Fruit fly (Drosophila melanogaster): ENCODE results near the gene NO66.

The NO66 gene

dm6 chrX:4366196-4366595 lies 47.0 kb downstream of the NO66 start, which contains the start of gene CG3626 (continued):
- no peak for TF ChIP-seq pros (GFP tag; optimal IDR thresholded peaks at IDR 0.05)
- no peak for TF ChIP-seq CG8944 (GFP tag; optimal IDR thresholded peaks at IDR 0.05)
- no peak for TF ChIP-seq CG14014 (GFP tag; IDR thresholded peaks at IDR 0.05)
- no peak for TF ChIP-seq CG12942 (GFP tag; optimal IDR thresholded peaks at IDR 0.05)
- TF ChIP-seq CG30020 (tag; optimal IDR thresholded peaks at IDR 0.05): no peak
- no peak for TF ChIP-seq CG18476 (GFP tag; optimal IDR thresholded peaks at IDR 0.05)
- TF ChIP-seq CG5180 (GFP tag; optimal IDR thresholded peaks at IDR 0.05): no peak
- peak; percentile 84; the same call in 1 of the 2 replicates for TF ChIP-seq inv (GFP tag; IDR thresholded peaks at IDR 0.05; ENCODE audit: partially characterized antibody)
- no peak for TF ChIP-seq ind (GFP tag; optimal IDR thresholded peaks at IDR 0.05)
- TF ChIP-seq CG10565 (GFP tag; optimal IDR thresholded peaks at IDR 0.05): no peak
- TF ChIP-seq fd3F (GFP tag; optimal IDR thresholded peaks at IDR 0.05): no peak
- TF ChIP-seq CG2889 (GFP tag; IDR thresholded peaks at IDR 0.05): no peak
- no peak for TF ChIP-seq sd (tag; optimal IDR thresholded peaks at IDR 0.05)
- no peak for TF ChIP-seq CG9609 (GFP tag; optimal IDR thresholded peaks at IDR 0.05)
- TF ChIP-seq CG14050 (GFP tag; IDR thresholded peaks at IDR 0.05): no peak
- TF ChIP-seq Optix (GFP tag; IDR thresholded peaks at IDR 0.05): no peak
- TF ChIP-seq CG34224 (GFP tag; IDR thresholded peaks at IDR 0.05; ENCODE audit: partially characterized antibody): peak; percentile 77
- no peak for TF ChIP-seq Stat92E (GFP tag; optimal IDR thresholded peaks at IDR 0.05)
- TF ChIP-seq CG2875 (GFP tag; optimal IDR thresholded peaks at IDR 0.05): no peak
- TF ChIP-seq ac (GFP tag; optimal IDR thresholded peaks at IDR 0.05): no peak
- peak; percentile 85 for TF ChIP-seq Nf-YC (tag; optimal IDR thresholded peaks at IDR 0.05)
- TF ChIP-seq fu2 (GFP tag; optimal IDR thresholded peaks at IDR 0.05): no peak
- TF ChIP-seq CG10959 (GFP tag; IDR thresholded peaks at IDR 0.05): no peak
- TF ChIP-seq sug (tag; optimal IDR thresholded peaks at IDR 0.05): no peak
- TF ChIP-seq her (GFP tag; optimal IDR thresholded peaks at IDR 0.05): peak; percentile 13
- TF ChIP-seq phol (tag; optimal IDR thresholded peaks at IDR 0.05): peak; percentile 49
- no peak for TF ChIP-seq CG32772 (GFP tag; IDR thresholded peaks at IDR 0.05)
- no peak for TF ChIP-seq cg (GFP tag; optimal IDR thresholded peaks at IDR 0.05)
- no peak for TF ChIP-seq Deaf1 (tag; optimal IDR thresholded peaks at IDR 0.05)
- no peak for TF ChIP-seq NfI (GFP tag; optimal IDR thresholded peaks at IDR 0.05)
- TF ChIP-seq Antp (GFP tag; optimal IDR thresholded peaks at IDR 0.05): no peak
- peak; percentile 41 for TF ChIP-seq CG13624 (GFP tag; optimal IDR thresholded peaks at IDR 0.05)
- TF ChIP-seq nmo (GFP tag; optimal IDR thresholded peaks at IDR 0.05): peak; percentile 14
- TF ChIP-seq zen (tag; optimal IDR thresholded peaks at IDR 0.05): peak; percentile 37
- no peak for TF ChIP-seq pan (optimal IDR thresholded peaks at IDR 0.05)
- TF ChIP-seq pan (GFP tag; optimal IDR thresholded peaks at IDR 0.05 in 1 of 2, IDR thresholded peaks at IDR 0.05 in 1 of 2): no peak
- TF ChIP-seq Hsf (GFP tag; optimal IDR thresholded peaks at IDR 0.05): peak; percentile 0
- no peak for TF ChIP-seq ro (GFP tag; IDR thresholded peaks at IDR 0.05)
- no peak for TF ChIP-seq Max (GFP tag; optimal IDR thresholded peaks at IDR 0.05)
- TF ChIP-seq cas (GFP tag; IDR thresholded peaks at IDR 0.05): no peak
- peak; percentile 35 for TF ChIP-seq B-H2 (GFP tag; optimal IDR thresholded peaks at IDR 0.05)
- peak; percentile 80 for TF ChIP-seq sna (GFP tag; IDR thresholded peaks at IDR 0.05; ENCODE audit: partially characterized antibody)
- TF ChIP-seq knrl (GFP tag; IDR thresholded peaks at IDR 0.05; ENCODE audit: partially characterized antibody): peak; percentile 88
- peak; percentile 17 for TF ChIP-seq CG1602 (GFP tag; optimal IDR thresholded peaks at IDR 0.05)
- TF ChIP-seq HLH54F (GFP tag; optimal IDR thresholded peaks at IDR 0.05): peak; percentile 8
- TF ChIP-seq unc-4 (GFP tag; IDR thresholded peaks at IDR 0.05; ENCODE audit: partially characterized antibody): peak; percentile 83
- no peak for TF ChIP-seq sima (GFP tag; optimal IDR thresholded peaks at IDR 0.05)
- peak; percentile 80 for TF ChIP-seq Scr (GFP tag; IDR thresholded peaks at IDR 0.05; ENCODE audit: partially characterized antibody)
- TF ChIP-seq vnd (GFP tag; IDR thresholded peaks at IDR 0.05; ENCODE audit: partially characterized antibody): peak; percentile 59; the same call in 2 of the 3 replicates
- TF ChIP-seq CrebB (tag; optimal IDR thresholded peaks at IDR 0.05): no peak
- no peak for TF ChIP-seq so (GFP tag; IDR thresholded peaks at IDR 0.05)

All from whole organism, embryonic.